Fruit fly (Drosophila melanogaster) whole organism, adult: Measurements from ENCODE around the gene Lk.
A peak's percentile ranks its signal among the peaks of the same experiment; 100 is the strongest.

Source experiments
- CG11617 ChIP-seq: fragments of 200-800 bp; sonication (Bioruptor generic); optimal IDR thresholded peaks from 2 replicates; lab custom pipeline; 2017; ENCODE audit warnings: mild to moderate bottlenecking, missing biosample characterization, missing genetic modification reagents, missing genetic modification characterization
- CG12768 ChIP-seq: fragments of 200-800 bp; sonication (Bioruptor generic); optimal IDR thresholded peaks from 2 replicates; lab custom pipeline; 2017; ENCODE audit warnings: missing biosample characterization, missing genetic modification characterization, mild to moderate bottlenecking, moderate library complexity, missing genetic modification reagents
- CG14711 ChIP-seq: fragments of 200-800 bp; sonication (Bioruptor generic); optimal IDR thresholded peaks from 2 replicates; lab custom pipeline; 2018; ENCODE audit warnings: missing biosample characterization, mild to moderate bottlenecking, missing genetic modification characterization, moderate library complexity
- CG1620 ChIP-seq: fragments of 200-800 bp; sonication (Bioruptor generic); optimal IDR thresholded peaks from 2 replicates; lab custom pipeline; 2016; ENCODE audit warnings: missing biosample characterization, missing genetic modification characterization
- CG33017 ChIP-seq: fragments of 200-800 bp; sonication (Bioruptor generic); optimal IDR thresholded peaks from 2 replicates; lab custom pipeline; 2018; ENCODE audit warnings: missing biosample characterization, mild to moderate bottlenecking, missing genetic modification characterization, moderate library complexity
- CG5204 ChIP-seq: fragments of 200-800 bp; sonication (Bioruptor generic); optimal IDR thresholded peaks from 2 replicates; lab custom pipeline; 2016; ENCODE audit warnings: missing biosample characterization, missing genetic modification characterization
- CG7045 ChIP-seq: fragments of 200-800 bp; sonication (Bioruptor generic); optimal IDR thresholded peaks from 2 replicates; lab custom pipeline; 2017; ENCODE audit warnings: missing biosample characterization, mild to moderate bottlenecking, missing genetic modification characterization
- CG7101 ChIP-seq: fragments of 200-800 bp; sonication (Bioruptor generic); optimal IDR thresholded peaks from 2 replicates; lab custom pipeline; 2018; ENCODE audit warnings: missing biosample characterization, mild to moderate bottlenecking, missing genetic modification characterization, moderate library complexity
- Clk ChIP-seq: fragments of 200-800 bp; sonication (Bioruptor generic); optimal IDR thresholded peaks from 2 replicates; lab custom pipeline; 2017; ENCODE audit warnings: missing biosample characterization, missing genetic modification characterization
- Crg-1 ChIP-seq: fragments of 200-800 bp; sonication (Bioruptor generic); optimal IDR thresholded peaks from 2 replicates; lab custom pipeline; 2016; ENCODE audit warnings: missing biosample characterization, missing genetic modification characterization
- Hr96 ChIP-seq: fragments of 200-800 bp; sonication (Bioruptor generic); optimal IDR thresholded peaks from 2 replicates; lab custom pipeline; 2016; ENCODE audit warnings: missing biosample characterization, missing genetic modification characterization
- Mnt ChIP-seq: fragments of 200-800 bp; sonication (Bioruptor generic); optimal IDR thresholded peaks from 2 replicates; lab custom pipeline; 2016; ENCODE audit warnings: missing biosample characterization, mild to moderate bottlenecking, missing genetic modification characterization
- bab1 ChIP-seq: fragments of 200-800 bp; sonication (Bioruptor generic); optimal IDR thresholded peaks from 3 replicates; lab custom pipeline; 2019; ENCODE audit warnings: missing biosample characterization, mild to moderate bottlenecking, missing genetic modification characterization, moderate library complexity
- cic ChIP-seq: fragments of 200-800 bp; sonication (Bioruptor generic); optimal IDR thresholded peaks from 2 replicates; lab custom pipeline; 2017; ENCODE audit warnings: missing biosample characterization, mild to moderate bottlenecking, missing genetic modification characterization, moderate library complexity
- cnc ChIP-seq, 2 experiments: fragments of >200 bp; optimal IDR thresholded peaks; 2 replicates each; lab custom pipeline; 2017
- kay ChIP-seq: fragments of 200-800 bp; sonication (Bioruptor generic); peaks from one replicate; lab custom pipeline; 2016; ENCODE audit warnings: missing biosample characterization, missing genetic modification characterization, borderline replicate concordance
- ovo ChIP-seq: fragments of 200-800 bp; sonication (Bioruptor generic); optimal IDR thresholded peaks from 2 replicates; lab custom pipeline; 2016; ENCODE audit warnings: missing biosample characterization, missing genetic modification characterization
- pad ChIP-seq: fragments of 200-800 bp; sonication (Bioruptor generic); optimal IDR thresholded peaks from 3 replicates; lab custom pipeline; 2017; ENCODE audit warnings: missing biosample characterization, missing genetic modification characterization, mild to moderate bottlenecking, moderate library complexity, missing genetic modification reagents
- tj ChIP-seq: fragments of 200-800 bp; sonication (Bioruptor generic); optimal IDR thresholded peaks from 3 replicates; lab custom pipeline; 2017; ENCODE audit warnings: missing biosample characterization, mild to moderate bottlenecking, missing genetic modification characterization, moderate library complexity
- toe ChIP-seq: fragments of 200-800 bp; sonication (Bioruptor generic); optimal IDR thresholded peaks from 2 replicates; lab custom pipeline; 2016; ENCODE audit warnings: missing biosample characterization, missing genetic modification characterization

Lk gene

dm6 chr3L:14558947-14559509 is 1.5 kb downstream of the Lk start:
- TF ChIP-seq tj (GFP tag; lab: Kevin White, UChicago) (peak; percentile 64), cic (GFP tag; lab: Kevin White, UChicago) (peak; percentile 82), CG33017 (no peak), CG11617 (no peak), kay (GFP tag; lab: Kevin White, UChicago) (peak; percentile 42), CG1620 (GFP tag; lab: Kevin White, UChicago) (no peak), CG7101 (tag; lab: Kevin White, UChicago) (no peak), Clk (GFP tag; lab: Kevin White, UChicago) (no peak), cnc (optimal IDR thresholded peaks at IDR 0.05; lab: Kevin White, UChicago) (no peak)

DNA sequence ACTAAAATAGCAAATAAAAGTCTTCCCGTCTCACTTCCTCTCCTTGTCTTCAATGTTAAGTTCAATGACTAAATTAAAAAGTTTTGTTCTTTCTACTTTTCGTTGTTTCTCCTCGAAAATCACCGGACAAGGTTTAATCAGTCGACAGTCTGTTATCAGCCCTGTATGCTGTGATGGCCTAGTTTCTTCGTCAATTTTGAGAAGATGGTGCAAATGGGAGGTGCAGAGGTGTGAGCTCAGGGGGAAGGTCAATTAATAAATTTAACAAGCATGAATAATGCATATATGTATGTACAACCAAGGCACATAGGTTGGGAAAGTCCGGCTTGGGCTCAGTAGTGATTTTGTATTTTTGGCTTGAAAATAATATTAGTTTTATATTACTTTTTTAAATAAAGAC is 2.5 kb downstream of the Lk start:
- TF ChIP-seq CG33017, result no peak
- TF ChIP-seq cnc (optimal IDR thresholded peaks at IDR 0.05; lab: Kevin White, UChicago), result no peak
- no peak for TF ChIP-seq ovo (GFP tag; lab: Kevin White, UChicago)
- no peak for TF ChIP-seq Crg-1 (GFP tag; lab: Kevin White, UChicago)
- no peak for TF ChIP-seq Clk (GFP tag; lab: Kevin White, UChicago)

- TF ChIP-seq kay (GFP tag; lab: Kevin White, UChicago), result peak; percentile 88
- peak; percentile 38 for TF ChIP-seq CG14711 (tag; lab: Kevin White, UChicago)
- peak; percentile 73 for TF ChIP-seq cic (GFP tag; lab: Kevin White, UChicago)
- TF ChIP-seq CG33017, result peak; percentile 77
- TF ChIP-seq pad, result no peak
- TF ChIP-seq CG7101 (tag; lab: Kevin White, UChicago), result peak; percentile 57
- no peak for TF ChIP-seq CG1620 (GFP tag; lab: Kevin White, UChicago)
Observed at dm6 chr3L:14556774-14557741, 3.5 kb downstream of the Lk start.

- TF ChIP-seq tj (GFP tag; lab: Kevin White, UChicago) (peak; percentile 23), CG5204 (GFP tag; lab: Kevin White, UChicago) (no peak)
Observed at dm6 chr3L:14556177-14556576, 4.4 kb downstream of the Lk start.

dm6 chr3L:14555052-14555451 is 5.5 kb downstream of the Lk start:
- no peak for TF ChIP-seq ovo (GFP tag; lab: Kevin White, UChicago)
- peak; percentile 0 for TF ChIP-seq CG11617
- TF ChIP-seq CG7101 (tag; lab: Kevin White, UChicago), result peak; percentile 18
- TF ChIP-seq bab1 (GFP tag; lab: Kevin White, UChicago), result peak; percentile 3
- TF ChIP-seq Hr96 (GFP tag; lab: Kevin White, UChicago), result peak; percentile 26
- peak; percentile 86 for TF ChIP-seq cic (GFP tag; lab: Kevin White, UChicago)
- TF ChIP-seq CG33017, result no peak
- peak; percentile 48 for TF ChIP-seq Mnt (GFP tag; lab: Kevin White, UChicago)
- peak; percentile 27 for TF ChIP-seq CG7045 (GFP tag; lab: Kevin White, UChicago)
- TF ChIP-seq CG1620 (GFP tag; lab: Kevin White, UChicago), result no peak
- TF ChIP-seq Crg-1 (GFP tag; lab: Kevin White, UChicago), result peak; percentile 59
- peak; percentile 17 for TF ChIP-seq CG14711 (tag; lab: Kevin White, UChicago)
- TF ChIP-seq kay (GFP tag; lab: Kevin White, UChicago), result no peak
- TF ChIP-seq Clk (GFP tag; lab: Kevin White, UChicago), result no peak
- peak; percentile 12 for TF ChIP-seq tj (GFP tag; lab: Kevin White, UChicago)

DNA sequence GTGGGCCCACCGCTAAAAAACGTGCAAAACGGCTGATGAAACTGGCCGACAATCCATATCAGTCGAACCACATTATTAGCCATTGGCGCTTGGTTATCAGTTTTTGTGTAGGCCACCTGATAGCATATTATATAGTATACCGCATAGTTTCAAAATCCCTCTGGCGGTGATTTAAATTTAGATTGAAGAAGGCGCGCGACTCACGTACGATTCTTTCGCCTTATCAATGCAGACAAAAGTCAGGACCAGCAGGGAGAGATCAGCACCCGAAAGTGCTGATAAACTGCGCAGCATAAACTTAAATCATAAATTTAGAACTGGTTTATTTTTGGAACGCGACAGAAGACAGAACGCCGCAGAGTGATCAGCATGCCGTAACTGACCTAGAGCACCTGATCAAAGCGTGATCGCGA is 6.7 kb downstream of the Lk start:
- TF ChIP-seq CG11617 (no peak), Hr96 (GFP tag; lab: Kevin White, UChicago) (no peak), ovo (GFP tag; lab: Kevin White, UChicago) (no peak)

DNA sequence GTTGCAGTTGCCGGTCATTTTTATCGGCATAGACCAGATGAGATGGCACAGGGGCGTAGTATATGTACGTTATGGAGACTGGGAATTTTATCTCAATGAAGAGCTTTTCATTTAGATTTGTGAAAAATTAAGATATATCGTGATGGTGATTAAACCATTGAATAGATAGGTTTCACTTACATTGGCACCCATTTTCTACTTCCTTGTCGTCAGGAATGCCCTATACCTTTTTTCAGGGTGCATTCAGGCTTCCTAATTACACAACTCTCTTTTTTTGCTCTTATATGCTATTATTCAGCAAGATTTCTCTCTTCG is 7.7 kb downstream of the Lk start:
- no peak for TF ChIP-seq tj (GFP tag; lab: Kevin White, UChicago)
- no peak for TF ChIP-seq Hr96 (GFP tag; lab: Kevin White, UChicago)
- TF ChIP-seq bab1 (GFP tag; lab: Kevin White, UChicago), result no peak
- TF ChIP-seq Crg-1 (GFP tag; lab: Kevin White, UChicago), result no peak
- TF ChIP-seq CG12768 (GFP tag; lab: Kevin White, UChicago), result no peak
- no peak for TF ChIP-seq cic (GFP tag; lab: Kevin White, UChicago)
- no peak for TF ChIP-seq toe (GFP tag; lab: Kevin White, UChicago)
- TF ChIP-seq CG5204 (GFP tag; lab: Kevin White, UChicago), result no peak
